Fruit fly (Drosophila melanogaster): ENCODE measurements around the gene CG10602.

CG10602 gene

DNA sequence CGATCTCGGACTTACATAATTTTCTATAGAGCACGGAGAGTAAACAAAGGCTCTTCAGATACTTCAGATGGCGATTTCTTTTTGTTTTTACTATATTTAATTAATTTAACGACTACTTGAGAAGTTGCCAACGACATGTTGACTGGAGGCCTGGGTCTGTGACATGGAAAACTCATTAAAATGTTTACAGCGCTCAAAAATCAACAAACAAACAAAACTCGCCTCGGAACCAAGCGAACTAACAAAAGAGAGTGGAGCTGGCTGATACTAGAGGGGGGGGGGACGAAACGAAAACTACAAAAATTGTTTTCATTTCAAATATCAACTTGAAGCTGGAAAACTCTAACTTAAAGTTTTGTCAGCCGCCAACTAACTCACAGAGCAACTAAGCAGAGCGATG, 19.4 kb upstream of the CG10602 start:
- no peak for TF ChIP-seq noc (tag; optimal IDR thresholded peaks at IDR 0.05)

dm6 chr2L:18875213-18875612, 16.2 kb upstream of the CG10602 start:
- TF ChIP-seq noc (tag; optimal IDR thresholded peaks at IDR 0.05) = no peak

- no peak for TF ChIP-seq noc (tag; optimal IDR thresholded peaks at IDR 0.05)
These were observed 12.8 kb upstream of the CG10602 start for dm6 chr2L:18871822-18872221.

DNA sequence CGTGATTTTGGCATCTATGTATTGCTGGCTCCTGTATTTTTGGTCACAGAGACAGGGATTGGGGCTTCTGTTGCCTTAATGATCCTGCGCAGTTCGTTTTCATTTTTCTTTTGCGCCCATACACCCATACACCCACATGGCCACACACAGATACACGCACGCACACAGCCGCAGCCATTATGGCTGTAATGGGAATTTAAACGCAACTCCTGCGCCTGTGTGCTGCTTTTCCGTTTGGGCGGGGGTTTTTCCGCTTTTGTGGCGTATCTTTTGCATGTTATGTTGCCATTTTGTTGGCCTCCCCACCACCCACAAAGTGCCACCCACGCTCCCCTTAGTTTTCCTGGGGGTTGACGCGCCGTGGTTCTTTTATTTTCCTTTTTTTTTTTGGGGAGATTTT, 8.8 kb upstream of the CG10602 start:
- TF ChIP-seq noc (tag; optimal IDR thresholded peaks at IDR 0.05) = no peak

DNA sequence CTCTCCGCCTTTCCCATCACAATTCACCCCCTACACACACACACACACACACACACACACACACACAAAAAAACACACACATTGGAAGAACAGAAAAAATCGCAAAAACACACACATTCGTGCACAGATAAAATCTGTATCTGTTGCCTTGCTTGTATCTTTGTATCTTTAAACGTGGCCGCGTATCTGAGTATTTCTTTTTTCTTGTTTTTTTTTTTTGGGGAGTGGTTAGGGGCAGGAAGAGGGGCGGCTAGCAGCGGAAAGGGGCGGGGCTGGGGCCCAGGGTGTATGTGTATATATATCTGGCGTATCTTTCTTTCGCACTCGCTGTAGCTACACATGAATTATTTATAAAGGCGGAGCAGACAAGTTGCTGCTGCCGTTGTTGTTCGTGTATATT, 7.5 kb upstream of the CG10602 start:
- no peak for TF ChIP-seq noc (tag; optimal IDR thresholded peaks at IDR 0.05)

DNA sequence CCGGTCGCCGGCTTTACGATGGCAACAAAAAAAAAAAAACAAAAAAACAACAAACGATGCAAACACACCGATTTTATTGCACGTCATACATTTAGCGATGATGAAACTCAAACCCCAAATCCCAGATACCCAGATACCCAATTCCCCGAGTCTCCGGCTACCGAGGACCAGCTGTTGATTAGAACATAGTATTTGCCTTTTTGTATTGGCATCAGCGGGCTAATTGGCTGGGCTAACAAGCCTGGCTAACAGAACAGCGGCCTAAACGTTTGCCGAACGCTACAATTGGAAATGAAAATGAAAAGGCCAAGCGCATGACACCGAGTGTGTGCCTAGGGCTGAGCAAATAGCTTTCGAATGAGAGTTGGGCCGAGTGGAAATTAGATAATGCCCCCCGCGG, 5.9 kb upstream of the CG10602 start:
- TF ChIP-seq noc (tag; optimal IDR thresholded peaks at IDR 0.05) = no peak

- TF ChIP-seq noc (tag; optimal IDR thresholded peaks at IDR 0.05) = no peak
These were observed 5.0 kb upstream of the CG10602 start for dm6 chr2L:18864093-18864492.

dm6 chr2L:18860920-18861319, 1.9 kb upstream of the CG10602 start:
- TF ChIP-seq noc (tag; optimal IDR thresholded peaks at IDR 0.05) = no peak

DNA sequence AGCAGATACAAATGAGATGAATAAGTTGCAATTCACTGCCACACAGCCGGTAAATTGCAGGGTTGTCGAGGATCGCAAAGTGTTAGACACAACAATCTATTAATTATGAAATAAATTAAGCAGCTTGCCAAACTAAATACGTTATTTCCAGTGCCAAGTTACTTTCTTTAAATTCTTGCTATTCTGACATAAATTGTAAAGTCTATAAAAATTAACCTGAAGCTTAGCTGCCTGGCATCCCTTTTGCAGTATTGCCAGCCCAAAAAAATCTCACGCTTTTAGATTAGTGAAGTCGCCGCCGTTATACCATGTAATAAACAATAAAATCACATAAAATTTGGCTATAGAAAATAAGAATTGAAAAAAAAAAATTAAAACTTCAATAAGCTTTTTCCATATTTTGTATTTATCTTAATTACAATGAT, 1.4 kb downstream of the CG10602 start:
- peak; percentile 96 for TF ChIP-seq noc (tag; optimal IDR thresholded peaks at IDR 0.05)

DNA sequence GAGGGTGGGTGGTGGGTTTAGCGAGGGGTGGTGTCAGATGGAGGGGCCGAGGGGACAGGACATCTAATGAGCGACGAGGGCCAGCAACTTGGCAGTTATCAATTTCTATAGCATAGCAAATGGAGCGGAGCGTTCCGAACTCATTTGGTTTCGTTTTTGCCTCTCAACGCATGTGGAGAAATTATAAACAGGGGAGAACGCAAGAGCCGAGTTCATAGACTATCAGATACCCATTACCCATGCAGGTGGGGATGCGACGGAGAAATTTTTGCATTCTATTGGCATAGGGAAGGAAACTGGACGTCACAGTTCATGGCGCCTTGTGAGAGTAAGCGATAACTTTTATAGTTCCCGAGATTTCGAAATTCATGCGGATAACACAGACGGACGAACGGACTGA, 6.8 kb downstream of the CG10602 start:
- no peak for TF ChIP-seq noc (tag; optimal IDR thresholded peaks at IDR 0.05)

dm6 chr2L:18846843-18847242, 12.2 kb downstream of the CG10602 start:
- no peak for TF ChIP-seq noc (tag; optimal IDR thresholded peaks at IDR 0.05)

DNA sequence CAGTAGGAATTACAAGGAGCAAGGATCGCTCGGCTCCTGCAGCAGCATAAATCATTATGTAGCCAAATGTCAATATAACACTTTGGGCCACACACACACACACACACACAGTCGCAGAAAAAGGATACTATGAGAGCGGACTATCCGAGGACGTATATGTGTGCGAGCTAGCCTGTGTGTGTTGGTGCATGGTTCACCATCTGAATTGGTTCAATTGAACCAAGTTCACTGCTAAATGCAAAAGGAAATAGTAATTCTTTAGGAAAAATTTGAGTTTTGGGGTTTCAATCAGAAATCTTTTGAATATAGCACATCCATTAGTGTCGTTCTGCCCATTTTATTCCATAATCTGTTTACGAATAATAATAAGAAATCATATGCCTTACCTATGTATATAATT, 12.9 kb downstream of the CG10602 start:
- no peak for TF ChIP-seq noc (tag; optimal IDR thresholded peaks at IDR 0.05)

DNA sequence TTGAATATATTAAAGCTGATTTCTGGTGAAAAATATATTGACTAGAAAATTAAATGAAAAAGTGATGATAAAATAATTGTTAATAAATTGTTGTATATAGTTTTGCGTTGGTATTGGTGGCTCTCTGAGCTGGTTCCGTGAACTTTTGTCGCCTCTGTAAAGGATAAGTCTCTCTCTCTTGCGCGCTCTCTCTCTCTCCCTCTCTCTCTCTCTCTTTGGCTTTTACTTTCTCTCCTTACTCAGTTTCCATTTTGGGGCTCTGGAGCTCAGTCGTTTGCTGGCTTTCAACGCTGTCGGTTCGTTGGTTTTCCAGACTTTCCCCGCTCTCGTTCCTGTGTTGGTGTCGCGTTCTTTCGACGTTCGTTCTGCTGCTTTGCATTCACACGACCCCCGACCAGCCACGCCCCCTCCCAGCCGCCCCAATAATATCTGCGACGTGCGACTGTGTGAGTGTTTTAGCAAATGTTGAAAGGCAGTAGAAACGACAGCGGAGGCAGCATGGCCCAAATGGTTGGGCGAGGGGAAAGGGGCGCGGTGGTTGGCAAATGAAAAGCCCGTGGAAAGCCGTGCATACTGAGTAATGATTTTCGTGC, 14.0 kb downstream of the CG10602 start, which contains the start of gene CG17321:
Gene CG17321, plus strand, starts transcription at position 268 of the 593 bp plus-strand sequence.
- TF ChIP-seq noc (tag; optimal IDR thresholded peaks at IDR 0.05) = no peak

DNA sequence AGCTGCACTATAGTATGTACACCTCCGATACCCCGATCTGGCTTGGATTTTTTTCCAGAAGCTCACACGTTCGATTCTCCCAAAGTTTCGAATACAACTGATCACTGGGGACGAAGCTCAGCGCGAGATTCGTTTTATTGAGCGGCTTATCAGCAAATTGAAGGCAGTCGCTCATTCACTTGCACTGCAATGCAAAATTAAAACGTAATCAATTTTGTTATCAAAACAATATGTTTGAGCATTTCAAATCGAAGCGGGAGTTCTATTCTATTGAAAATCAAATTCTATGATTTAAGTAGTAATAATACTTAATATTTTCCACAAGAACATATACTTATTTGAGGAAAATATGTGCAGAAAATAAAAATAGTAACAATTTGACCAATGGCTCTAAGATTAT, 14.6 kb downstream of the CG10602 start, which contains the start of gene CG33120:
Gene CG33120, minus strand, starts transcription at position 101 of the 400 bp plus-strand sequence.
- TF ChIP-seq noc (tag; optimal IDR thresholded peaks at IDR 0.05) = no peak

dm6 chr2L:18843560-18843959, 15.5 kb downstream of the CG10602 start:
- no peak for TF ChIP-seq noc (tag; optimal IDR thresholded peaks at IDR 0.05)

DNA sequence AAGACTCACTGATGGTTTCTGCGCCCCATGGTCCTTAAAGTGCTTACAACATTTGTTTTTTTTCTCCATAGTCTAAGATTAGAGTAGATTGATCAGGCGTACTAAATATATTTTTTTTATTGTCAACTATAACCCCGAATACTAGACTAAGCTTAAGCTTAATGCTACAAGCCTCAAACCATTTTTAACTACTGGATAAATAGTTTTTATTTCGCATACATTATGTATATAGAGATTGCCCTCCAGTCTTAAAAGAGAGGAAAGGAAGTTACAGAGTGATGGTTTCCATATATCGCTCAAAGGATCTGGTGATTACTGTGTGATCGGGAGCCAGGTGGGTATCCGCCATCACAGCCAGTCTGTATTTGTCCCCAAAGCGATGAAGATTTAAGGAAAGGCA, 17.8 kb downstream of the CG10602 start, which contains the start of gene CG31752:
Gene CG31752, minus strand, starts transcription at position 101 of the 400 bp plus-strand sequence.
- no peak for TF ChIP-seq noc (tag; optimal IDR thresholded peaks at IDR 0.05)

DNA sequence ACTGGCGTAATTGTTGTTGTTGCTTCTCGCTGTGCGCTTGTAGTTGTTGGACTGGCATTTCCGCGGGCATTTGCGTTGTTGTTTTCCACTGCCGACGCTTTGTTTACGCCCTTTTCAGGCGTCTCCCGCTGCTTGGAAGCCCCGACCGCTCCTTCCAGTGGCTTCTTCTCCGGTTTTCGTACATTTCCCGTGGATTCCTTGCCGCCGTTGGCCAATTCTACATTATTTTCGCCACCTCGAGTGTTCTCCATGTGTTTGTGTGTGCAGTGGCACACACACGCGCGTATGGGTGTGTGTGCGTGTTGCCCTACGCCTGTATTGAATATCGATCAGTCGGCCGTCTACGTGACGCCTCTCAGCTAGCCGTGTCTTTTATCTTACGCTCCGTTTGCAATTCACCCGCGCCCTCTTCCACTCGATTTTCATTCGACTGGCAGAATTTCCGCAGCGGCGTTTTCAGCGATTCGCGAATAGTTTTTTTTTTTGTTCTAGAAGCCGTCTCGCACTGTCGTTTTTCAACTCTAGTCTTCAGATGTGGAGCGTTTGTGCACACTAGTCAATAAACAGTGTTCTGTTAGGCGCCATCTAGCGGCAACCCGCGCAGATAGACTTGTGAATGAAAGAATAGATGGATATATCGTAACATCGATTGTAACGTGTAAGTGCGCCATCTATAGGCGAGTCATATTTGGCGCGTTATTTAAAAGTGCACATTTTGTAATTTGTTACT, 19.7 kb downstream of the CG10602 start, which contains the start of gene CG10600:
Gene CG10600, minus strand, starts transcription at position 537 of the 730 bp plus-strand sequence.
- TF ChIP-seq noc (tag; optimal IDR thresholded peaks at IDR 0.05) = peak; percentile 76
